Worm (Caenorhabditis elegans) whole organism, mixed stage, embryonic: ENCODE data around the gene ttr-52.

ENCODE experiments used
- blmp-1 ChIP-seq: fragments of 150-350 bp; optimal IDR thresholded peaks from 2 replicates; lab custom pipeline; 2014; ENCODE audit warnings: missing biosample characterization, missing genetic modification characterization
- drap-1 ChIP-seq: fragments of 200-800 bp; sonication (Bioruptor generic); optimal IDR thresholded peaks from 3 replicates; lab custom pipeline; 2018; ENCODE audit warnings: mild to moderate bottlenecking, missing genetic modification characterization, missing compliant biosample characterization
- lin-32 ChIP-seq: fragments of 200-800 bp; sonication (Bioruptor generic); optimal IDR thresholded peaks from 2 replicates; lab custom pipeline; 2018; ENCODE audit warnings: mild to moderate bottlenecking, missing genetic modification characterization, missing compliant biosample characterization
- mep-1 ChIP-seq: fragments of 150-350 bp; optimal IDR thresholded peaks from 2 replicates; lab custom pipeline; 2017; ENCODE audit warnings: missing biosample characterization, missing genetic modification reagents, missing genetic modification characterization, inconsistent platforms
- nhr-28 ChIP-seq: fragments of 150-350 bp; optimal IDR thresholded peaks from 2 replicates; lab custom pipeline; 2014; ENCODE audit warnings: missing biosample characterization, missing genetic modification characterization
- unc-39 ChIP-seq: fragments of 150-350 bp; optimal IDR thresholded peaks from 2 replicates; lab custom pipeline; 2014; ENCODE audit warnings: missing biosample characterization, missing genetic modification characterization

ce11 chrIII:13389078-13389477, 15.4 kb upstream of the ttr-52 start, which contains the start of gene T03F6.3:
- TF ChIP-seq drap-1 (GFP tag; lab: Kevin White, UChicago) (no peak), blmp-1 (tag; lab: Kevin White, UChicago) (no peak), unc-39 (no peak), nhr-28 (tag; lab: Kevin White, UChicago) (no peak), mep-1 (no peak), lin-32 (no peak)
